Worm (Caenorhabditis elegans): ENCODE measurements around the gene Y19D2B.2.

ce11 chrII:10953065-10953464 is 29.0 kb downstream of the Y19D2B.2 start, which contains the start of gene nos-1:
- no peak for TF ChIP-seq sea-1 (GFP tag; conservative IDR thresholded peaks at IDR 0.05)
- no peak for TF ChIP-seq pes-1 (GFP tag; IDR thresholded peaks at IDR 0.05)
- TF ChIP-seq ama-1 (optimal IDR thresholded peaks at IDR 0.05): no peak
- TF ChIP-seq tbx-11 (GFP tag; IDR thresholded peaks at IDR 0.05): no peak
